Worm (Caenorhabditis elegans) whole organism, L2 larva: ENCODE results near the gene F59A2.5.

ENCODE experiments used
- R02D3.7 ChIP-seq: fragments of 150-350 bp; optimal IDR thresholded peaks from 2 replicates; lab custom pipeline; 2014; ENCODE audit warnings: missing biosample characterization, missing genetic modification characterization
- ZK546.5 ChIP-seq: sonication (generic microtip); optimal IDR thresholded peaks from 2 replicates; lab custom pipeline; 2017; ENCODE audit warnings: missing biosample characterization, missing genetic modification characterization
- aly-2 ChIP-seq: fragments of 150-350 bp; optimal IDR thresholded peaks from 2 replicates; lab custom pipeline; 2014; ENCODE audit warnings: missing biosample characterization, missing genetic modification characterization
- ama-1 ChIP-seq: fragments of 150-350 bp; optimal IDR thresholded peaks from 2 replicates; lab custom pipeline; 2018; ENCODE audit warnings: inconsistent platforms
- blmp-1 ChIP-seq: sonication (generic microtip); optimal IDR thresholded peaks from 2 replicates; lab custom pipeline; 2017; ENCODE audit warnings: missing genetic modification characterization, mild to moderate bottlenecking, missing compliant biosample characterization, antibody characterized with exemption, moderate library complexity; ENCODE audit not compliant: insufficient read depth
- ceh-16 ChIP-seq: fragments of 150-350 bp; optimal IDR thresholded peaks from 2 replicates; lab custom pipeline; 2014; ENCODE audit warnings: missing biosample characterization, missing genetic modification characterization
- ceh-82 ChIP-seq: fragments of 150-350 bp; optimal IDR thresholded peaks from 2 replicates; lab custom pipeline; 2014; ENCODE audit warnings: missing biosample characterization, missing genetic modification characterization
- dmd-4 ChIP-seq: sonication (generic microtip); optimal IDR thresholded peaks from 2 replicates; lab custom pipeline; 2017; ENCODE audit warnings: missing biosample characterization, missing genetic modification characterization
- egl-27 ChIP-seq: sonication (generic microtip); optimal IDR thresholded peaks from 3 replicates; lab custom pipeline; 2017; ENCODE audit warnings: missing biosample characterization, missing genetic modification reagents, missing genetic modification characterization
- fos-1 ChIP-seq: fragments of 150-350 bp; optimal IDR thresholded peaks from 2 replicates; lab custom pipeline; 2014; ENCODE audit warnings: missing biosample characterization, missing genetic modification characterization
- gmeb-1 ChIP-seq: fragments of 150-350 bp; optimal IDR thresholded peaks from 2 replicates; lab custom pipeline; 2014; ENCODE audit warnings: missing biosample characterization, missing genetic modification characterization
- lin-11 ChIP-seq: fragments of 150-350 bp; sonication (generic microtip); optimal IDR thresholded peaks from 2 replicates; lab custom pipeline; 2014; ENCODE audit warnings: missing biosample characterization, missing genetic modification characterization, inconsistent platforms, mixed read lengths
- lin-13 ChIP-seq: fragments of 150-350 bp; optimal IDR thresholded peaks from 2 replicates; lab custom pipeline; 2014; ENCODE audit warnings: missing biosample characterization, missing genetic modification reagents, missing genetic modification characterization
- lin-39 ChIP-seq: fragments of 150-350 bp; optimal IDR thresholded peaks from 2 replicates; lab custom pipeline; 2014; ENCODE audit warnings: missing biosample characterization, missing genetic modification reagents, missing genetic modification characterization
- mdl-1 ChIP-seq, 2 experiments: fragments of 150-350 bp in 1 of 2; sonication (generic microtip) in 1 of 2; optimal IDR thresholded peaks; 2 replicates each; lab custom pipeline; 2017; ENCODE audit warnings: missing biosample characterization in 2 of 2, missing genetic modification characterization in 2 of 2
- nhr-12 ChIP-seq: fragments of 150-350 bp; optimal IDR thresholded peaks from 2 replicates; lab custom pipeline; 2014; ENCODE audit warnings: missing biosample characterization, missing genetic modification characterization
- nhr-129 ChIP-seq: fragments of 150-350 bp; optimal IDR thresholded peaks from 2 replicates; lab custom pipeline; 2014; ENCODE audit warnings: missing biosample characterization, missing genetic modification characterization
- nhr-21 ChIP-seq: fragments of 150-350 bp; optimal IDR thresholded peaks from 2 replicates; lab custom pipeline; 2014; ENCODE audit warnings: missing biosample characterization, missing genetic modification characterization
- nhr-237 ChIP-seq: fragments of 150-350 bp; optimal IDR thresholded peaks from 2 replicates; lab custom pipeline; 2014; ENCODE audit warnings: missing biosample characterization, missing genetic modification characterization
- nhr-25 ChIP-seq: fragments of 150-350 bp; sonication (generic microtip); optimal IDR thresholded peaks from 3 replicates; lab custom pipeline; 2014; ENCODE audit warnings: missing biosample characterization, missing genetic modification characterization
- nhr-6 ChIP-seq: fragments of 150-350 bp; optimal IDR thresholded peaks from 2 replicates; lab custom pipeline; 2014; ENCODE audit warnings: missing biosample characterization, missing genetic modification characterization
- nhr-77 ChIP-seq: fragments of 150-350 bp; optimal IDR thresholded peaks from 2 replicates; lab custom pipeline; 2014; ENCODE audit warnings: missing biosample characterization, missing genetic modification characterization
- peb-1 ChIP-seq: fragments of 150-350 bp; optimal IDR thresholded peaks from 2 replicates; lab custom pipeline; 2014; ENCODE audit warnings: missing biosample characterization, missing genetic modification characterization
- sem-4 ChIP-seq: fragments of 150-350 bp; optimal IDR thresholded peaks from 2 replicates; lab custom pipeline; 2014; ENCODE audit warnings: missing biosample characterization, missing genetic modification reagents, missing genetic modification characterization
- sma-3 ChIP-seq: sonication (generic microtip); optimal IDR thresholded peaks from 2 replicates; lab custom pipeline; 2016; ENCODE audit warnings: missing genetic modification reagents, missing genetic modification characterization, missing compliant biosample characterization
- sma-9 ChIP-seq, 2 experiments: fragments of 150-350 bp in 1 of 2; sonication (generic microtip) in 1 of 2; optimal IDR thresholded peaks; 2 replicates each; lab custom pipeline; 2014 to 2016; ENCODE audit warnings: missing genetic modification characterization in 2 of 2, mild to moderate bottlenecking in 1 of 2, missing biosample characterization in 1 of 2, missing compliant biosample characterization in 1 of 2, missing genetic modification reagents in 1 of 2, moderate library complexity in 1 of 2
- unc-39 ChIP-seq: fragments of 150-350 bp; optimal IDR thresholded peaks from 2 replicates; lab custom pipeline; 2014; ENCODE audit warnings: missing biosample characterization, missing genetic modification characterization
- unc-55 ChIP-seq: fragments of 150-350 bp; sonication (generic microtip); optimal IDR thresholded peaks from 3 replicates; lab custom pipeline; 2014; ENCODE audit warnings: missing biosample characterization, missing genetic modification reagents, missing genetic modification characterization
- unc-62 ChIP-seq: fragments of 150-350 bp; optimal IDR thresholded peaks from 2 replicates; lab custom pipeline; 2014; ENCODE audit warnings: missing biosample characterization, missing genetic modification reagents, missing genetic modification characterization
- zag-1 ChIP-seq: fragments of 150-350 bp; optimal IDR thresholded peaks from 2 replicates; lab custom pipeline; 2014; ENCODE audit warnings: missing biosample characterization, missing genetic modification characterization
- ztf-1 ChIP-seq: fragments of 200-800 bp; sonication (Bioruptor generic); conservative IDR thresholded peaks from 2 replicates; pipeline ENCODE4 v1.3.6; 2022; ENCODE audit warnings: missing genetic modification characterization, missing compliant biosample characterization
- ztf-11 ChIP-seq: sonication (generic microtip); optimal IDR thresholded peaks from 2 replicates; lab custom pipeline; 2017; ENCODE audit warnings: missing biosample characterization, missing genetic modification characterization

F59A2.5 gene

DNA sequence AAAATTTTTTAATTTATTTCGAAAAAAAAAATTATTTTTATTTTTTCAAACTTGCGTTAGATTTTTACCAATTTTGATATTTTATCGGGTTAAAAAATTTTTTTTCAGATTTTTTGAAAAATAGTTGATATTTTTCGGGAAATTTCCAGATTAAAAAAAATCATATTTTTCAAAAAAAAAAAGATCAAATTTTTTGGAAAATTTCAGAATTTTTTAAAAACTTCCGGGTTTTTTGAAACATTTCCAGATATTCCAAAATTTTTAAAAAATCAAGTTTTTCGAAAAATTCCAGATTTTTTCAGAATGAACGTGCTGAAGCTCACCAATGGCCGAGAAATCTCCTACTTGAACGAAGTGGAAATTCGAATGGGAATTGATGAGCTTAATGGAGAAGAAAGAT lies 20.8 kb downstream of the F59A2.5 start, which contains the start of gene metl-18:
Gene metl-18 (plus strand): TSS at position 301 of the 400 bp plus-strand sequence.
- TF ChIP-seq sma-3 (no peak), mdl-1 (tag; optimal IDR thresholded peaks at IDR 0.05; lab: Kevin White, UChicago) (no peak), sem-4 (tag; lab: Kevin White, UChicago) (no peak), aly-2 (tag; lab: Kevin White, UChicago) (no peak), ceh-16 (no peak), unc-39 (tag; lab: Kevin White, UChicago) (no peak), nhr-21 (tag; lab: Kevin White, UChicago) (no peak), nhr-6 (tag; lab: Kevin White, UChicago) (no peak), lin-13 (GFP tag; lab: Kevin White, UChicago) (no peak), sma-9 (GFP tag; optimal IDR thresholded peaks at IDR 0.05; lab: Kevin White, UChicago) (no peak), sma-9 (tag; optimal IDR thresholded peaks at IDR 0.05; lab: Kevin White, UChicago) (no peak), ZK546.5 (tag; lab: Kevin White, UChicago) (no peak), unc-55 (GFP tag; lab: Kevin White, UChicago) (no peak), nhr-237 (tag; lab: Kevin White, UChicago) (no peak), lin-39 (tag; lab: Kevin White, UChicago) (no peak), ztf-11 (tag; lab: Kevin White, UChicago) (no peak), zag-1 (tag; lab: Kevin White, UChicago) (no peak), peb-1 (tag; lab: Kevin White, UChicago) (no peak), blmp-1 (no peak), nhr-77 (tag; lab: Kevin White, UChicago) (no peak)
- TF ChIP-seq, all 48 proteins: peak for 0

DNA sequence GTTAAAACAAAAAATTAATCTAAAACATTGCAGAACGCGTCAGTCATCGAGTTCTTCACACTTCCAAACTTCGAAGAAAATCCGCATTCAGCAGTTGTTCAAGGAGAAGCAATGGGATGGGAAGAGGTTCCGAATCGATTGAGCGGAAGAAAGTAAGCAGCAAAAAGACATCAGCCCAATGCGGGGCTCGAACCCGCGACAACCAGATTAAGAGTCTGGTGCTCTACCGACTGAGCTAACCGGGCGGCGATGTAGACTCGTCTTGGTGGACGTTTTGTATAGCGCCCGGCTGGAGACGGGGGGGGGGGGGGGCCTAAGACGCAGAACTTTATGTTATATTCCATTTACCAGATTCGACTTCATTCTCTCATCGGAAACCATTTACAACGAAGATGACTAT lies 22.1 kb downstream of the F59A2.5 start:
- TF ChIP-seq lin-13 (GFP tag; lab: Kevin White, UChicago), result no peak
- no peak for TF ChIP-seq nhr-129 (tag; lab: Kevin White, UChicago)

DNA sequence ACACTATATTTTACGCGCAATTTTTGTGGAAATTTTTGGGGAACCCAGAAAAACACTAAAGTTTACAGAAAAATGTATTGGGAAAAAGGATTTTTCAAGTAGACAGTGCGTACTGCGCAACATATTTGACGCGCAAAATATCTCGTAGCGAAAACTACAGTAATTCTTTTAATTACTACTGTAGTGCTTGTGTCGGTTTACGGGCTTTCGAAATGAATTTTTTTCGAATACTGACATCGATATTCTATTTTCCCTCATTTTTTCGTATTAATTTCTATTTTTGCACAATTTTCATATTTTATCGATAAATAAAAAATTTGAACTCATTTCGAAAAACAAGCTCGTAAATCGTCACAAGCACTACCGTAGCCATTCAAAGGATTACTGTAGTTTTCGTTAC lies 23.9 kb downstream of the F59A2.5 start:
- TF ChIP-seq dmd-4 (tag; lab: Kevin White, UChicago) (no peak), ceh-82 (no peak), fos-1 (no peak), ama-1 (no peak), egl-27 (tag; lab: Kevin White, UChicago) (no peak), ztf-1 (GFP tag; lab: Robert Waterston, UW) (no peak), unc-55 (GFP tag; lab: Kevin White, UChicago) (no peak), mdl-1 (tag; optimal IDR thresholded peaks at IDR 0.05; lab: Kevin White, UChicago) (no peak), unc-62 (GFP tag; lab: Kevin White, UChicago) (no peak), sma-9 (GFP tag; optimal IDR thresholded peaks at IDR 0.05; lab: Kevin White, UChicago) (no peak), sma-9 (tag; optimal IDR thresholded peaks at IDR 0.05; lab: Kevin White, UChicago) (no peak), sem-4 (tag; lab: Kevin White, UChicago) (no peak), ceh-16 (no peak), zag-1 (tag; lab: Kevin White, UChicago) (no peak), peb-1 (tag; lab: Kevin White, UChicago) (no peak), blmp-1 (no peak), nhr-129 (tag; lab: Kevin White, UChicago) (no peak), lin-11 (tag; lab: Kevin White, UChicago) (no peak), ztf-11 (tag; lab: Kevin White, UChicago) (no peak)

DNA sequence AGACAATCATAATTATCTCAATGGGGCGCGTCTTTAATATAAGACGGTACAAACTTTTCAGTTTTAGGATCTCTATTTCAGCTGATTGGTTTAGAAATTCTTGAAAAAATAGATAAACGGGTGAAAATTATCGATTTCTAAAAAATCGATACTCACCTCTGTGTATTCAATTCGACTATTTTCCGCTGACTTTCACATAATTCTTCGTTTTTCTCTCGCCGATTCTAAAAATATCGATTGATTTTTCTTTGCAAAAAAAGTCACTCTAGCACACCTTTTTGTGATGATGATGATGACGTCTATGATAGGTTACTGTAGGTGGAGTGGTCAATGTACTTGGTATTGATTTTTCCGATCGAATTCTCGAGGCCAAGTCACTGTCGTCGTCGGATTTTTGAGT lies 25.1 kb downstream of the F59A2.5 start:
- TF ChIP-seq R02D3.7 (tag; lab: Kevin White, UChicago), result no peak
- TF ChIP-seq, all 48 proteins: peak for 0

DNA sequence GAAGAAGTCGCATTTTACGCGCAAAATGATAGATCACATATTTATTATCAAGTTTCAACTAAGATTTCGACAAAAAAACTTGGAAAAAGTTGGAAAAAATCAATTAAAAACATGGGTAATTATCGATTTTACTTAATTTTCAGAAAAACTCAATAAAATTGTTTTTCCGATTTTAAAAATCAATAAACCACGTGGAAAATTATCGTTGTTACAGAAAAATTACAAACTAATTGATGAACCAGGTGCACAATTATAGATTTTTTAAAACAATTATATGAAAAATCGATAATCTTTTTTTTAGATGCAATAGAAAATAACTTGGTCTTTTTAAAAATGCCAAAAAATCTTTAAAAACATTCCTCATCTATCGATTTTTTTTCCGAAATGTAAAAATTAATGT lies 26.0 kb downstream of the F59A2.5 start:
- TF ChIP-seq gmeb-1 (tag; lab: Kevin White, UChicago) (no peak), nhr-237 (tag; lab: Kevin White, UChicago) (no peak)

DNA sequence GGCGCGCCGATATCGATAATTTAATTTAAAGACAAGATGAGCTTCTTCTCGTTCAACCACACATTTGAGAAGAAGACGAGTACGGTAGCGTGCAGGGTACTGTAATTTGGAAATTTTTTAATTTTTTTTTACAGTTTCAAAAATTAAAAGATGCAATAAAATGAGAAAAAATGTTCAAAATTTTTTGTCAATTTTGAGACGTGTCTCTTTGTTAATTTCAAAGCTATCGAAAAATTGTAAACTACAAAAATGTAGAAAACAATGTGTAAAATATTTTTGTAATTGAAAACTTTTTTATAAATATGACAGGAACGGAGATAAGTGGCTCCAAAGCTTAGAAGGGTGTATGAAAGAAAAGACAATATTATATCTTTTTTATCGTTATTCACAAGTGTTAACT lies 26.7 kb downstream of the F59A2.5 start, which contains the start of gene K01A11.1:
Gene K01A11.1 (minus strand): TSS at position 101 of the 400 bp plus-strand sequence.
- TF ChIP-seq nhr-12 (tag; lab: Kevin White, UChicago) (no peak), unc-55 (GFP tag; lab: Kevin White, UChicago) (no peak), R02D3.7 (tag; lab: Kevin White, UChicago) (no peak), lin-13 (GFP tag; lab: Kevin White, UChicago) (no peak), sem-4 (tag; lab: Kevin White, UChicago) (no peak), ama-1 (no peak), dmd-4 (tag; lab: Kevin White, UChicago) (no peak), lin-11 (tag; lab: Kevin White, UChicago) (no peak), zag-1 (tag; lab: Kevin White, UChicago) (no peak), mdl-1 (tag; optimal IDR thresholded peaks at IDR 0.05; lab: Kevin White, UChicago) (no peak), sma-3 (no peak), nhr-25 (tag; lab: Kevin White, UChicago) (no peak)
